Worm (Caenorhabditis elegans): ENCODE measurements around the gene droe-4.

DNA sequence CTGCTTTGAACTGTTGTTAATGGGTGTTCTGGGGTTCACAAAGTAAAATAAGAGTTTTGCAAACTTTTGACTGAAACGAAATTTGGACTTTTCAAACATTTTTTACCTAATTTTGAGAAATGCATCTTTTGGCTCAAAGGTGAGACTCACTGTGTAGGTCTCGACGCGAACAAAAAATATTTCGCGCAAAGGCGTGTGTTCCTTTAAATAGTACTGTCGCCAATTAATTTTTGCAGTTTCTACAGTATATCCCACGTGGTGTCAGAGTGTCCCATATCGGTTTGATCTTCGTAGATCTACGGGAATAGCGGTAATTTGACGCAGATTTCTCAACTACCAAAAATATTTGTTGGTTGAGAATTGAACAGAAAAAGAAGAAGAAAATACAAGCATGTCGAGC, 21.2 kb downstream of the droe-4 start:
- TF ChIP-seq nhr-28 (tag; optimal IDR thresholded peaks at IDR 0.05) (no peak), nhr-76 (tag; optimal IDR thresholded peaks at IDR 0.05) (no peak), elt-3 (tag; optimal IDR thresholded peaks at IDR 0.05) (no peak), ztf-11 (tag; optimal IDR thresholded peaks at IDR 0.05) (no peak), unc-39 (tag; optimal IDR thresholded peaks at IDR 0.05) (no peak), unc-62 (GFP tag; optimal IDR thresholded peaks at IDR 0.05) (no peak), ces-1 (GFP tag; optimal IDR thresholded peaks at IDR 0.05) (no peak), snpc-4 (tag; optimal IDR thresholded peaks at IDR 0.05) (no peak), nhr-2 (tag; optimal IDR thresholded peaks at IDR 0.05) (no peak), ceh-43 (GFP tag; optimal IDR thresholded peaks at IDR 0.05) (no peak)

Data from whole organism, mixed stage, embryonic.